Fruit fly (Drosophila melanogaster): ENCODE data around the gene CG15172.
A peak's percentile ranks its signal among the peaks of the same experiment; 100 is the strongest.

CG15172 gene

DNA sequence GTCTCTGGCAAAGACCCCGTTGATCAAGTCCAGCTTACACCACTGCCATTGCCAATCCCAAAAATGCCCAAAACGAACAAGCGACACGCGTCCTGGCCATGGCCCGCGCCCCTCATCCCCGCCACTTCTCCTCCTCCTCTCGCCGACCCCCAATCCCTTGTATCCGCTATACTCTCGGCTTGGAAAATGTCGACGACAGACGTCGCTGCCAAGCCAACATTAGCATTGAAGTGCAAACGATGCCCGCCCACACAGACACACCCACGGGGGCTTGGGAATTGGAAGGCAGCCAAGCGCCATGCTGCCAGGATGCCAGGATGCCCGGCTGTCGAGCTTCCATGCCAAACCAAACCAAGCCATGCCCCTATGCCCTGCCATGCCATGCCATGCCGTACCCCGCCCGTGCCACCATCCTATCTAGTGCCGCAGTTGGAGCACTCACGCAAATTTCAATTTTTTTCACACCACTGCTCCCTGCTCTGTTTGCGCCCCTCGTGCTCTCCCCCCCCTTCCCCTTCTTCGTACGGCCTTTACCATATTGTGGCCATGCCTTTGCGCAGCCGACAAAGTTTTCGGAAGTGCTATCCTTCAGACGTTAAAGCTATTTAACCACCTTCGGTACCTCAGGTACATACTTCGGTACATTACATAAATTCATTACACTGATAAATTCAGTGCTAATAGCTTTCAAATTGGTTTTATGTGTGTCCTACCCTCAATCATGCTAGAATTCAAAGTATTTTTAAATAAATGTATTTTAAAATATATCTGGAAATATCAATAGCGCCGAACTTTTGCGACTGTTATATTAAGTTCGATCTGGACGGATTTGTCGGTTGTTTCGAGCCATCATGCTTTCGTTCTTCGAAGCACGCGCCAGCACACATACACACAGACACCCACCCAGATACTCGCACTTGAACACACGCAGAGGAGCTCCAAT is 668 bp upstream of the CG15172 start (continued):
- TF ChIP-seq CG8924 (tag; optimal IDR thresholded peaks at IDR 0.05) = peak; percentile 89
- peak; percentile 40 for TF ChIP-seq fd64A (GFP tag; optimal IDR thresholded peaks at IDR 0.05)
- TF ChIP-seq D19B (GFP tag; optimal IDR thresholded peaks at IDR 0.05) = peak; percentile 52
- peak; percentile 82 for TF ChIP-seq cwo (GFP tag; optimal IDR thresholded peaks at IDR 0.05)
- TF ChIP-seq Hand (GFP tag; optimal IDR thresholded peaks at IDR 0.05) = peak; percentile 91
- no peak for TF ChIP-seq pros (GFP tag; optimal IDR thresholded peaks at IDR 0.05)
- TF ChIP-seq Vsx1 (GFP tag; optimal IDR thresholded peaks at IDR 0.05) = peak; percentile 62
- TF ChIP-seq CG3281 (GFP tag; optimal IDR thresholded peaks at IDR 0.05) = peak; percentile 73
- TF ChIP-seq Atf6 (GFP tag; IDR thresholded peaks at IDR 0.05) = peak; percentile 72
- peak; percentile 29 for TF ChIP-seq CG2116 (GFP tag; optimal IDR thresholded peaks at IDR 0.05)
- peak; percentile 73 for TF ChIP-seq fd96Cb (tag; optimal IDR thresholded peaks at IDR 0.05)
- no peak for TF ChIP-seq Dad (GFP tag; optimal IDR thresholded peaks at IDR 0.05)
- TF ChIP-seq CG12299 (tag; optimal IDR thresholded peaks at IDR 0.05) = peak; percentile 84
- peak; percentile 71 for TF ChIP-seq Nf-YC (tag; optimal IDR thresholded peaks at IDR 0.05)
- peak; percentile 73 for TF ChIP-seq CG6854 (GFP tag; optimal IDR thresholded peaks at IDR 0.05)
- TF ChIP-seq nmo (GFP tag; optimal IDR thresholded peaks at IDR 0.05) = peak; percentile 87
- TF ChIP-seq grn (GFP tag; optimal IDR thresholded peaks at IDR 0.05) = no peak
- no peak for TF ChIP-seq al (GFP tag; IDR thresholded peaks at IDR 0.05)
- TF ChIP-seq sisA (GFP tag; IDR thresholded peaks at IDR 0.05) = peak; percentile 49
- TF ChIP-seq CG3838 (GFP tag; optimal IDR thresholded peaks at IDR 0.05) = no peak
- TF ChIP-seq CG10959 (GFP tag; IDR thresholded peaks at IDR 0.05) = no peak
- TF ChIP-seq CG18262 (tag; optimal IDR thresholded peaks at IDR 0.05) = peak; percentile 82
- TF ChIP-seq Oli (tag; optimal IDR thresholded peaks at IDR 0.05) = peak; percentile 88
- 0 out of 2 replicates have a peak, but pooled peaks have one; percentile 21 for TF ChIP-seq NFAT (GFP tag; IDR thresholded peaks at IDR 0.05)
- peak; percentile 38; the same call in 1 of the 3 replicates for TF ChIP-seq CG2889 (GFP tag; IDR thresholded peaks at IDR 0.05)
- TF ChIP-seq lmd (GFP tag; IDR thresholded peaks at IDR 0.05) = peak; percentile 76
- TF ChIP-seq CG6689 (GFP tag; IDR thresholded peaks at IDR 0.05) = peak; percentile 71
- peak; percentile 51 for TF ChIP-seq HLH54F (GFP tag; optimal IDR thresholded peaks at IDR 0.05)
- TF ChIP-seq seq (GFP tag; IDR thresholded peaks at IDR 0.05) = peak; percentile 77
- TF ChIP-seq Dek (tag; optimal IDR thresholded peaks at IDR 0.05) = peak; percentile 78
- TF ChIP-seq Dref (GFP tag; IDR thresholded peaks at IDR 0.05) = no peak
- peak; percentile 83 for TF ChIP-seq Meics (GFP tag; optimal IDR thresholded peaks at IDR 0.05)
- TF ChIP-seq CG8359 (GFP tag; optimal IDR thresholded peaks at IDR 0.05; ENCODE audit: borderline replicate concordance) = peak; percentile 28
- peak; percentile 40 for TF ChIP-seq cato (GFP tag; optimal IDR thresholded peaks at IDR 0.05; ENCODE audit: borderline replicate concordance)

DNA sequence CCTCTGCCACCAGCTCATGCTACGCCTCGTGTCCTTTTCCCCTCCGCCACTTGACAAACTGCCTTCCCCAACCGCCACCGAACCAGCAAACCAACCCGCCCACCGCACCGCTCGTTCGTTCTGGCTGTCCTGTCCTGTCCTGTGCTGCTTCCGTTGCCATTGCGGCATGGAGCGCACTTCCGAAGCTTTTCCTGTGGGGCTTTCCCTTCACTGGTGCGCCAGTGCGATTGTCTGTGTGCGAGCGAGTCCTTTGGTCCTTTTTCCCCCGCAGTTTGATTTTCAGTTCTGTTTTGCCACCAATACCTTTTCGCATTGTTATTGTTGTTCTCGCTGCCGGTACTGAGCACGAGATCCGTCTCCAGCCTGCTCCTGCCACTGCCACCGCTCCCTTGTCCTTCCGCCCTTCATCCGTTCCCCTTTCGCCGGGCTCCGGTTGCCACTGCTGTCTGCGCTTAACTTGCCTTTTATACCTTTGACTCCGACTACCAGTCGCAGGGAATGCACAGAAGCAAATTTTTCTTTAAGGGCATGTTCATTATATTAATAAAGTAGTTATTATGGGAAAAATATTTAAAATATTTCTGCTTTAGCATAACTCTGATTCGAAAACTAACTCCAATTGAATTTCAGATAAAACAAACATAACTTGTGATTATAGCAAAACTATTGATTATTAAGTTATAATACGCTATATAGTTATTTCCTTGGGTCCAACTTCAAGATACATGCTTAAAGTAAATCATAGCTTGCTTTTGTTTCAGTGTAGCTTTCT is 1.9 kb downstream of the CG15172 start:
- TF ChIP-seq Hsf (GFP tag; optimal IDR thresholded peaks at IDR 0.05) = peak; percentile 45
- TF ChIP-seq CG3163 (GFP tag; optimal IDR thresholded peaks at IDR 0.05) = no peak
- peak; percentile 47 for TF ChIP-seq fd3F (GFP tag; optimal IDR thresholded peaks at IDR 0.05)
- peak; percentile 89 for TF ChIP-seq CG17361 (GFP tag; IDR thresholded peaks at IDR 0.05)
- no peak for TF ChIP-seq pnt (GFP tag; optimal IDR thresholded peaks at IDR 0.05)
- no peak for TF ChIP-seq CG34224 (GFP tag; IDR thresholded peaks at IDR 0.05; ENCODE audit: partially characterized antibody)
- TF ChIP-seq CG3995 (GFP tag; optimal IDR thresholded peaks at IDR 0.05) = no peak
- TF ChIP-seq bab2 (GFP tag; optimal IDR thresholded peaks at IDR 0.05) = peak; percentile 5
- TF ChIP-seq dmrt99B (tag; optimal IDR thresholded peaks at IDR 0.05) = peak; percentile 87
- TF ChIP-seq Hr78 (GFP tag; optimal IDR thresholded peaks at IDR 0.05) = peak in 1 of 2 experiments; percentile 21
- no peak for TF ChIP-seq btn (GFP tag; optimal IDR thresholded peaks at IDR 0.05)
- no peak for TF ChIP-seq ac (GFP tag; optimal IDR thresholded peaks at IDR 0.05)
- TF ChIP-seq sob (GFP tag; IDR thresholded peaks at IDR 0.05) = peak; percentile 28; the same call in 1 of the 2 replicates
- TF ChIP-seq so (GFP tag; IDR thresholded peaks at IDR 0.05) = peak; percentile 60; the same call in 1 of the 3 replicates
